Fruit fly (Drosophila melanogaster): ENCODE measurements around the gene RnrL.

- TF ChIP-seq CG11762 (GFP tag; optimal IDR thresholded peaks at IDR 0.05; ENCODE audit: insufficient read depth) (no peak), dsx (GFP tag; optimal IDR thresholded peaks at IDR 0.05; ENCODE audit: poor library complexity, severe bottlenecking) (no peak), CG6808 (GFP tag; optimal IDR thresholded peaks at IDR 0.05) (no peak), CG9139 (GFP tag; optimal IDR thresholded peaks at IDR 0.05) (no peak), ss (GFP tag; optimal IDR thresholded peaks at IDR 0.05) (no peak), CG16779 (tag; optimal IDR thresholded peaks at IDR 0.05) (no peak), Hr39 (GFP tag; optimal IDR thresholded peaks at IDR 0.05) (no peak)
Observed at dm6 chr2L:10311822-10312221, 15.9 kb downstream of the RnrL start.
